Worm (Caenorhabditis elegans) whole organism, young adult: ENCODE data around the gene C18A11.1.

Source experiments
- B0035.1 ChIP-seq: sonication (generic microtip); optimal IDR thresholded peaks from 2 replicates; lab custom pipeline; 2016; ENCODE audit warnings: missing genetic modification characterization, mild to moderate bottlenecking, missing compliant biosample characterization, missing genotype, missing genetic modification reagents
- C06A6.2 ChIP-seq: fragments of 200-800 bp; sonication (Bioruptor generic); conservative IDR thresholded peaks from 2 replicates; pipeline ENCODE4 v1.3.6; 2022; ENCODE audit warnings: missing genetic modification characterization, missing compliant biosample characterization
- C17E4.6 ChIP-seq: fragments of 200-800 bp; sonication (Bioruptor generic); IDR thresholded peaks from 2 replicates; pipeline ENCODE4 v1.3.6; 2022; ENCODE audit warnings: missing genetic modification reagents, missing genetic modification characterization, missing compliant biosample characterization
- F10E7.11 ChIP-seq: sonication (generic microtip); optimal IDR thresholded peaks from 2 replicates; lab custom pipeline; 2017; ENCODE audit warnings: mild to moderate bottlenecking, missing genetic modification characterization, moderate library complexity, missing compliant biosample characterization
- F23B12.7 ChIP-seq: sonication (generic microtip); optimal IDR thresholded peaks from 2 replicates; lab custom pipeline; 2017; ENCODE audit warnings: missing genetic modification characterization, mild to moderate bottlenecking, missing compliant biosample characterization, antibody characterized with exemption, moderate library complexity; ENCODE audit not compliant: insufficient read depth
- F33H1.4 ChIP-seq: fragments of 200-800 bp; sonication (Bioruptor generic); IDR thresholded peaks from 2 replicates; pipeline ENCODE4 v1.3.6; 2022; ENCODE audit warnings: missing genetic modification reagents, missing genetic modification characterization, missing compliant biosample characterization
- F37B4.10 ChIP-seq: fragments of 200-800 bp; sonication (Bioruptor generic); IDR thresholded peaks from 2 replicates; pipeline ENCODE4 v1.3.6; 2022; ENCODE audit warnings: missing genetic modification characterization, missing compliant biosample characterization
- F57A8.1 ChIP-seq: fragments of 200-800 bp; sonication (Bioruptor generic); optimal IDR thresholded peaks from 2 replicates; lab custom pipeline; 2018; ENCODE audit warnings: mild to moderate bottlenecking, missing genetic modification characterization, moderate library complexity, missing compliant biosample characterization
- F57C9.4 ChIP-seq: sonication (generic microtip); optimal IDR thresholded peaks from 2 replicates; lab custom pipeline; 2017; ENCODE audit warnings: mild to moderate bottlenecking, missing genetic modification characterization, missing compliant biosample characterization
- T07F8.4 ChIP-seq: sonication (generic microtip); optimal IDR thresholded peaks from 2 replicates; lab custom pipeline; 2016; ENCODE audit warnings: mild to moderate bottlenecking, missing genetic modification characterization, moderate library complexity, missing compliant biosample characterization
- T26A5.8 ChIP-seq: sonication (generic microtip); optimal IDR thresholded peaks from 2 replicates; lab custom pipeline; 2016; ENCODE audit warnings: missing genetic modification characterization, missing compliant biosample characterization
- Y79H2A.3 ChIP-seq: fragments of 200-800 bp; sonication (Bioruptor generic); conservative IDR thresholded peaks from 2 replicates; pipeline ENCODE4 v1.3.6; 2022; ENCODE audit warnings: missing genetic modification reagents, missing genetic modification characterization, missing compliant biosample characterization
- Y95B8A.8 ChIP-seq: fragments of 200-800 bp; sonication (Bioruptor generic); IDR thresholded peaks from 2 replicates; pipeline ENCODE4 v1.3.6; 2022; ENCODE audit warnings: missing genetic modification reagents, missing genetic modification characterization, missing compliant biosample characterization
- akir-1 ChIP-seq: fragments of 200-800 bp; sonication (Bioruptor generic); optimal IDR thresholded peaks from 2 replicates; lab custom pipeline; 2018; ENCODE audit warnings: mild to moderate bottlenecking, missing genetic modification characterization, moderate library complexity, missing compliant biosample characterization
- aptf-3 ChIP-seq: fragments of 200-800 bp; sonication (Bioruptor generic); IDR thresholded peaks from 2 replicates; pipeline ENCODE4 v1.3.6; 2022; ENCODE audit warnings: missing genetic modification characterization, missing compliant biosample characterization
- atf-7 ChIP-seq: sonication (generic microtip); optimal IDR thresholded peaks from 2 replicates; lab custom pipeline; 2017; ENCODE audit warnings: mild to moderate bottlenecking, missing genetic modification characterization, missing compliant biosample characterization
- attf-3 ChIP-seq: fragments of 200-800 bp; sonication (Bioruptor generic); conservative IDR thresholded peaks from 2 replicates; pipeline ENCODE4 v1.3.6; 2022; ENCODE audit warnings: missing genetic modification reagents, missing genetic modification characterization, missing compliant biosample characterization
- attf-6 ChIP-seq: fragments of 200-800 bp; sonication (Bioruptor generic); IDR thresholded peaks from 2 replicates; pipeline ENCODE4 v1.3.6; 2022; ENCODE audit warnings: missing genetic modification reagents, missing genetic modification characterization, missing compliant biosample characterization
- bed-1 ChIP-seq: fragments of 200-800 bp; sonication (Bioruptor generic); IDR thresholded peaks from 2 replicates; pipeline ENCODE4 v1.3.6; 2022; ENCODE audit warnings: missing genetic modification reagents, missing genetic modification characterization, missing compliant biosample characterization
- cebp-1 ChIP-seq, 2 experiments: fragments of 200-800 bp in 1 of 2; sonication (Bioruptor generic) in 1 of 2; sonication (generic microtip) in 1 of 2; IDR thresholded peaks in 1 of 2; optimal IDR thresholded peaks in 1 of 2; 2 replicates each; pipeline versions ENCODE4 v1.3.6 to Lab custom; 2017 to 2022; ENCODE audit warnings: missing compliant biosample characterization in 2 of 2, missing genetic modification characterization in 2 of 2, mild to moderate bottlenecking in 1 of 2, missing genetic modification reagents in 1 of 2, moderate library complexity in 1 of 2
- cebp-2 ChIP-seq: fragments of 200-800 bp; sonication (Bioruptor generic); IDR thresholded peaks from 2 replicates; pipeline ENCODE4 v1.3.6; 2022; ENCODE audit warnings: missing genetic modification characterization, missing compliant biosample characterization
- ceh-100 ChIP-seq: fragments of 200-800 bp; sonication (Bioruptor generic); IDR thresholded peaks from 2 replicates; pipeline ENCODE4 v1.3.6; 2022; ENCODE audit warnings: missing genetic modification reagents, missing genetic modification characterization, missing compliant biosample characterization
- ceh-27 ChIP-seq: fragments of 200-800 bp; sonication (Bioruptor generic); optimal IDR thresholded peaks from 2 replicates; lab custom pipeline; 2018; ENCODE audit warnings: mild to moderate bottlenecking, missing genetic modification characterization, moderate library complexity, missing compliant biosample characterization
- chd-7 ChIP-seq: sonication (generic microtip); optimal IDR thresholded peaks from 2 replicates; lab custom pipeline; 2016; ENCODE audit warnings: mild to moderate bottlenecking, missing genetic modification characterization, moderate library complexity, missing compliant biosample characterization
- dox-1 ChIP-seq: fragments of 200-800 bp; sonication (Bioruptor generic); IDR thresholded peaks from 2 replicates; pipeline ENCODE4 v1.3.6; 2022; ENCODE audit warnings: missing genetic modification reagents, missing genetic modification characterization, missing compliant biosample characterization
- egl-18 ChIP-seq: fragments of 200-800 bp; sonication (Bioruptor generic); IDR thresholded peaks from 2 replicates; pipeline ENCODE4 v1.3.6; 2022; ENCODE audit warnings: missing genetic modification reagents, missing genetic modification characterization, missing compliant biosample characterization
- ekl-4 ChIP-seq: fragments of 200-800 bp; sonication (Bioruptor generic); IDR thresholded peaks from 2 replicates; pipeline ENCODE4 v1.3.6; 2022; ENCODE audit warnings: missing genetic modification reagents, missing genetic modification characterization, missing compliant biosample characterization
- ets-4 ChIP-seq: fragments of 200-800 bp; sonication (Bioruptor generic); optimal IDR thresholded peaks from 2 replicates; lab custom pipeline; 2018; ENCODE audit warnings: mild to moderate bottlenecking, missing genetic modification characterization, missing compliant biosample characterization
- hlh-26 ChIP-seq: fragments of 200-800 bp; sonication (Bioruptor generic); conservative IDR thresholded peaks from 2 replicates; pipeline ENCODE4 v1.3.6; 2022; ENCODE audit warnings: missing genetic modification reagents, missing genetic modification characterization, missing compliant biosample characterization
- hmg-1.2 ChIP-seq: fragments of 200-800 bp; sonication (Bioruptor generic); IDR thresholded peaks from 2 replicates; pipeline ENCODE4 v1.3.6; 2022; ENCODE audit warnings: missing genetic modification reagents, missing genetic modification characterization, missing compliant biosample characterization
- hsf-1 ChIP-seq: fragments of 200-800 bp; sonication (Bioruptor generic); IDR thresholded peaks from 2 replicates; pipeline ENCODE4 v1.3.6; 2022; ENCODE audit warnings: missing genetic modification reagents, missing genetic modification characterization, missing compliant biosample characterization
- let-607 ChIP-seq, 2 experiments: fragments of 200-800 bp in 1 of 2; sonication (Bioruptor generic) in 1 of 2; sonication (generic microtip) in 1 of 2; optimal IDR thresholded peaks; 2 replicates each; lab custom pipeline; 2016 to 2018; ENCODE audit warnings: mild to moderate bottlenecking in 2 of 2, missing compliant biosample characterization in 2 of 2, missing genetic modification characterization in 2 of 2, moderate library complexity in 2 of 2, missing genotype in 1 of 2
- lin-26 ChIP-seq: fragments of 200-800 bp; sonication (Bioruptor generic); IDR thresholded peaks from 2 replicates; pipeline ENCODE4 v1.3.6; 2022; ENCODE audit warnings: missing genetic modification reagents, missing genetic modification characterization, missing compliant biosample characterization
- lir-1 ChIP-seq: fragments of 200-800 bp; sonication (Bioruptor generic); conservative IDR thresholded peaks from 2 replicates; pipeline ENCODE4 v1.3.6; 2022; ENCODE audit warnings: missing genetic modification reagents, missing genetic modification characterization, missing compliant biosample characterization
- lsy-27 ChIP-seq: sonication (generic microtip); optimal IDR thresholded peaks from 2 replicates; lab custom pipeline; 2017; ENCODE audit warnings: missing genetic modification characterization, mild to moderate bottlenecking, missing compliant biosample characterization, antibody characterized with exemption, missing genotype, borderline replicate concordance; ENCODE audit not compliant: insufficient read depth
- mel-28 ChIP-seq: sonication (generic microtip); optimal IDR thresholded peaks from 2 replicates; lab custom pipeline; 2016; ENCODE audit warnings: borderline replicate concordance, mild to moderate bottlenecking, missing genetic modification characterization, missing compliant biosample characterization
- nhr-80 ChIP-seq: sonication (generic microtip); optimal IDR thresholded peaks from 2 replicates; lab custom pipeline; 2016; ENCODE audit warnings: missing genetic modification characterization, missing compliant biosample characterization
- pbrm-1 ChIP-seq: fragments of 200-800 bp; sonication (Bioruptor generic); IDR thresholded peaks from 2 replicates; pipeline ENCODE4 v1.3.6; 2022; ENCODE audit warnings: missing genetic modification reagents, missing genetic modification characterization, missing compliant biosample characterization
- rcor-1 ChIP-seq: fragments of 200-800 bp; sonication (Bioruptor generic); IDR thresholded peaks from 2 replicates; pipeline ENCODE4 v1.3.6; 2022; ENCODE audit warnings: missing genetic modification reagents, missing genetic modification characterization, missing compliant biosample characterization
- somi-1 ChIP-seq: fragments of 200-800 bp; sonication (Bioruptor generic); optimal IDR thresholded peaks from 2 replicates; lab custom pipeline; 2018; ENCODE audit warnings: mild to moderate bottlenecking, missing genetic modification characterization, missing compliant biosample characterization
- tbp1 ChIP-seq: fragments of 200-800 bp; sonication (Bioruptor generic); optimal IDR thresholded peaks from 2 replicates; lab custom pipeline; 2018; ENCODE audit warnings: mild to moderate bottlenecking, missing genetic modification characterization, missing compliant biosample characterization
- tlf-1 ChIP-seq: fragments of 200-800 bp; sonication (Bioruptor generic); optimal IDR thresholded peaks from 2 replicates; lab custom pipeline; 2018; ENCODE audit warnings: mild to moderate bottlenecking, missing genetic modification characterization, missing compliant biosample characterization
- xnd-1 ChIP-seq: sonication (generic microtip); optimal IDR thresholded peaks from 2 replicates; lab custom pipeline; 2016; ENCODE audit warnings: missing genotype, missing genetic modification reagents, missing genetic modification characterization, missing compliant biosample characterization
- zfh-2 ChIP-seq: fragments of 200-800 bp; sonication (Bioruptor generic); conservative IDR thresholded peaks from 2 replicates; pipeline ENCODE4 v1.3.6; 2022; ENCODE audit warnings: missing genetic modification reagents, missing genetic modification characterization, missing compliant biosample characterization
- zim-3 ChIP-seq: sonication (generic microtip); optimal IDR thresholded peaks from 2 replicates; lab custom pipeline; 2017; ENCODE audit warnings: mild to moderate bottlenecking, missing genetic modification characterization, moderate library complexity, missing compliant biosample characterization
- ztf-22 ChIP-seq: fragments of 200-800 bp; sonication (Bioruptor generic); optimal IDR thresholded peaks from 2 replicates; lab custom pipeline; 2018; ENCODE audit warnings: mild to moderate bottlenecking, missing genetic modification characterization, moderate library complexity, missing compliant biosample characterization

C18A11.1 gene

DNA sequence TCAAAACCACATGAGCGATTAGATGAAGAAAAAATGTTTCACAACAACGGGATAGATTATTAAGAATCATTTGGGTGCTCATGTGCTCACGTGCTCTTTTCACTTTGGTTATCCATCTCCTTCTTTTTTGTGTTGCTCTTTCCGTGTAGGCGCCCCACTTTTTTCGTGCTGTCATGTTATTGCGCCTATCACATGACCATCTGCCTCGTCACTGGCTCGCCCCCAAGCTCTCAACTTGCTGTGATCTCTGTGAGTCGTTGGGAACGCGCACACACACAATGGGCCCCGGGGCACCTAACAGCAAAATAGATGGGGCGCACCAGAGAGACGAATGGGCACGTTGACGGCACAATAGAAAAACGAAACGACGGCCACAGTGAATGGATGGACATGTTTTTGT, 47.5 kb upstream of the C18A11.1 start (continued):
- no peak for TF ChIP-seq attf-3 (GFP tag; lab: Robert Waterston, UW)
- no peak for TF ChIP-seq ztf-22 (GFP tag; lab: Kevin White, UChicago)
- peak; percentile 65 for TF ChIP-seq C06A6.2 (GFP tag; lab: Robert Waterston, UW)
- TF ChIP-seq pbrm-1 (GFP tag; lab: Robert Waterston, UW): peak; percentile 54; the same call in 1 of the 2 replicates
- peak; percentile 61 for TF ChIP-seq somi-1 (GFP tag; lab: Kevin White, UChicago)

DNA sequence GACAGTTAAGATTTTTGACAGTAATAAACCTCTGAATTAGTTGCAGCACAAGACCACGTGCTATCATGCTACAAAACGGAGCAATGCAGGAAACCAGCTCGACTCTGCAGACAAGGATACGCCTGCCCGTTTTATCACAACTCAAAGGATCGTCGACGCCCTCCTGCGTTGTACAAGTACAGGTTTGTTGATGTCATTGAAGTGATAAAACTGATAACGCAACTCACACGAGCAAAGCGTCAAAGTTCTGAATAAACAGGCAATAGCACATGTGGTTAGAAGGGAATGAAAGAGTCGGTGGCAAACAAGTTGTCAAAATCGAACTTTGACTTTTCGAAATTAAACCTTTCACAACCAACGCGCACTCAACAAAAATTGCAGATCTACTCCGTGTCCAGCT, 46.4 kb upstream of the C18A11.1 start:
- TF ChIP-seq F57C9.4 (tag; lab: Kevin White, UChicago) (no peak), F33H1.4 (GFP tag; lab: Robert Waterston, UW) (no peak), rcor-1 (GFP tag; lab: Robert Waterston, UW) (no peak), B0035.1 (no peak), Y95B8A.8 (GFP tag; lab: Robert Waterston, UW) (0 out of 2 replicates have a peak, but pooled peaks have one; percentile 5), cebp-2 (no peak), zim-3 (tag; lab: Kevin White, UChicago) (no peak), lsy-27 (tag; lab: Kevin White, UChicago) (no peak), tlf-1 (GFP tag; lab: Kevin White, UChicago) (peak; percentile 37), ceh-27 (GFP tag; lab: Kevin White, UChicago) (no peak), zfh-2 (no peak), C17E4.6 (no peak), F57A8.1 (no peak), mel-28 (tag; lab: Kevin White, UChicago) (no peak), ceh-100 (GFP tag; lab: Robert Waterston, UW) (no peak), cebp-1 (GFP tag; IDR thresholded peaks at IDR 0.05; lab: Robert Waterston, UW) (no peak), cebp-1 (tag; optimal IDR thresholded peaks at IDR 0.05; lab: Kevin White, UChicago) (peak; percentile 59), ets-4 (GFP tag; lab: Kevin White, UChicago) (peak; percentile 42), let-607 (tag; optimal IDR thresholded peaks at IDR 0.05; lab: Kevin White, UChicago) (no peak), hsf-1 (GFP tag; lab: Robert Waterston, UW) (no peak), F23B12.7 (tag; lab: Kevin White, UChicago) (no peak), T26A5.8 (tag; lab: Kevin White, UChicago) (no peak), F10E7.11 (tag; lab: Kevin White, UChicago) (no peak), nhr-80 (tag; lab: Kevin White, UChicago) (peak; percentile 73), F37B4.10 (GFP tag; lab: Robert Waterston, UW) (no peak), egl-18 (GFP tag; lab: Robert Waterston, UW) (no peak), ztf-22 (GFP tag; lab: Kevin White, UChicago) (peak; percentile 55), atf-7 (tag; lab: Kevin White, UChicago) (peak; percentile 38), lin-26 (GFP tag; lab: Robert Waterston, UW) (no peak), hmg-1.2 (GFP tag; lab: Robert Waterston, UW) (no peak), tbp1 (GFP tag; lab: Kevin White, UChicago) (peak; percentile 10), aptf-3 (GFP tag; lab: Robert Waterston, UW) (no peak), akir-1 (GFP tag; lab: Kevin White, UChicago) (no peak), dox-1 (0 out of 2 replicates have a peak, but pooled peaks have one; percentile 35), ekl-4 (GFP tag; lab: Robert Waterston, UW) (no peak), attf-6 (GFP tag; lab: Robert Waterston, UW) (no peak), bed-1 (GFP tag; lab: Robert Waterston, UW) (no peak), Y79H2A.3 (GFP tag; lab: Robert Waterston, UW) (no peak), lir-1 (GFP tag; lab: Robert Waterston, UW) (no peak), xnd-1 (tag; lab: Kevin White, UChicago) (no peak), T07F8.4 (tag; lab: Kevin White, UChicago) (no peak), hlh-26 (GFP tag; lab: Robert Waterston, UW) (no peak), chd-7 (tag; lab: Kevin White, UChicago) (no peak)
